Fruit fly (Drosophila melanogaster): ENCODE measurements around the gene Spt7.

DNA sequence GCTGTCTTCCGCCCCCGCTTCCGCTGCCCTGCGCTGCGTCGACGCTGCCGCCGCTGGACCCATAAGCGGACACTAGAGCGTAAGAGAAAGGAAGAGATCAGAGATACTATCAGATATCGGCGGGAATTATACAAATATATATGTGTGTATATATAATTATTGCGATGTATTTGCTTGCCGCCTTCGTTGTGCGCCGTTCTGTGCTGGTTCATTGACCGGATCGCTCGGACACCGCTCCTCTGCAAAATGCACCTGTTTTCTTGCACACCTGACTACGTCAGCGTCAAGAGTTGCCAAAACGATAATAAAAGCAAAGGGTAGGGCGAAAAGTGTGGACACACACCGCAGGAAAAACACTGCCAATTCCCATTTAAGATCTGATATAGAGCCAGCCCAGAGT is 23.1 kb downstream of the Spt7 start:
- TF ChIP-seq CG32121 (GFP tag; IDR thresholded peaks at IDR 0.05) (no peak), CG17806 (tag; optimal IDR thresholded peaks at IDR 0.05) (no peak), CG13204 (GFP tag; optimal IDR thresholded peaks at IDR 0.05) (no peak), Ets98B (GFP tag; IDR thresholded peaks at IDR 0.05) (no peak), fd96Ca (GFP tag; IDR thresholded peaks at IDR 0.05) (no peak), gl (tag; optimal IDR thresholded peaks at IDR 0.05) (no peak), EcR (GFP tag; optimal IDR thresholded peaks at IDR 0.05) (peak; percentile 73), CG9948 (tag; optimal IDR thresholded peaks at IDR 0.05) (no peak), CG4496 (GFP tag; IDR thresholded peaks at IDR 0.05) (no peak), CG12605 (GFP tag; IDR thresholded peaks at IDR 0.05) (no peak), CG15710 (tag; optimal IDR thresholded peaks at IDR 0.05) (no peak)
